Worm (Caenorhabditis elegans) whole organism, L1 larva: ENCODE data around the gene Y67H2A.2.

ENCODE experiments used
- elt-2 ChIP-seq: sonication (generic microtip); optimal IDR thresholded peaks from 2 replicates; lab custom pipeline; 2016; ENCODE audit warnings: missing genetic modification characterization, mild to moderate bottlenecking, inconsistent platforms, missing compliant biosample characterization, missing genetic modification reagents
- lin-13 ChIP-seq: fragments of 150-350 bp; optimal IDR thresholded peaks from 2 replicates; lab custom pipeline; 2014; ENCODE audit warnings: missing biosample characterization, missing genetic modification reagents, missing genetic modification characterization
- nhr-11 ChIP-seq: fragments of 150-350 bp; optimal IDR thresholded peaks from 2 replicates; lab custom pipeline; 2014; ENCODE audit warnings: missing biosample characterization, missing genetic modification characterization
- nhr-76 ChIP-seq: sonication (generic microtip); optimal IDR thresholded peaks from 2 replicates; lab custom pipeline; 2017; ENCODE audit warnings: missing biosample characterization, missing genetic modification characterization
- nhr-77 ChIP-seq: fragments of 150-350 bp; optimal IDR thresholded peaks from 2 replicates; lab custom pipeline; 2014; ENCODE audit warnings: missing biosample characterization, missing genetic modification characterization
- pqm-1 ChIP-seq: sonication (generic microtip); optimal IDR thresholded peaks from 3 replicates; lab custom pipeline; 2017; ENCODE audit warnings: missing biosample characterization, missing genetic modification characterization
- unc-62 ChIP-seq: fragments of 150-350 bp; optimal IDR thresholded peaks from 2 replicates; lab custom pipeline; 2014; ENCODE audit warnings: missing biosample characterization, missing genetic modification reagents, missing genetic modification characterization
- zip-4 ChIP-seq: fragments of 200-800 bp; sonication (Bioruptor generic); optimal IDR thresholded peaks from 2 replicates; lab custom pipeline; 2018; ENCODE audit warnings: mild to moderate bottlenecking, missing genetic modification characterization, moderate library complexity, missing compliant biosample characterization
- ztf-11 ChIP-seq, 2 experiments: sonication (generic microtip); optimal IDR thresholded peaks; 2 replicates each; lab custom pipeline; 2016 to 2017; ENCODE audit warnings: missing genetic modification characterization in 2 of 2, missing biosample characterization in 1 of 2, missing compliant biosample characterization in 1 of 2

ce11 chrIV:13311331-13312034, 13.9 kb upstream of the Y67H2A.2 start:
- TF ChIP-seq nhr-76 (no peak), pqm-1 (tag; lab: Kevin White, UChicago) (no peak), lin-13 (GFP tag; lab: Kevin White, UChicago) (no peak), unc-62 (no peak), zip-4 (no peak), nhr-11 (tag; lab: Kevin White, UChicago) (no peak), elt-2 (tag; lab: Kevin White, UChicago) (no peak), ztf-11 (tag; optimal IDR thresholded peaks at IDR 0.05; lab: Kevin White, UChicago) (no peak), nhr-77 (tag; lab: Kevin White, UChicago) (no peak)
